Fruit fly (Drosophila melanogaster) whole organism, wandering third instar larva: Measurements from ENCODE around the gene CG17027.

Source experiments
- Abd-B ChIP-seq: fragments of >200 bp; optimal IDR thresholded peaks from 2 replicates; lab custom pipeline; 2017; ENCODE audit warnings: missing biosample characterization, missing genetic modification characterization
- CG32264 ChIP-seq: fragments of 200-800 bp; sonication (Bioruptor generic); optimal IDR thresholded peaks from 2 replicates; lab custom pipeline; 2016; ENCODE audit warnings: missing biosample characterization, missing genetic modification characterization
- CG9705 ChIP-seq: fragments of 200-800 bp; sonication (Bioruptor generic); optimal IDR thresholded peaks from 2 replicates; lab custom pipeline; 2018; ENCODE audit warnings: missing biosample characterization, mild to moderate bottlenecking, missing genetic modification characterization
- CrebA ChIP-seq: fragments of 200-800 bp; sonication (Bioruptor generic); optimal IDR thresholded peaks from 2 replicates; lab custom pipeline; 2016; ENCODE audit warnings: missing biosample characterization, mild to moderate bottlenecking, missing genetic modification characterization, borderline replicate concordance
- Dfd ChIP-seq: fragments of >200 bp; optimal IDR thresholded peaks from 2 replicates; lab custom pipeline; 2017; ENCODE audit warnings: missing biosample characterization, missing genetic modification characterization
- Dif ChIP-seq: fragments of 200-275, 200-300 bp; sonication (Bioruptor generic); optimal IDR thresholded peaks from 2 replicates; lab custom pipeline; 2018; ENCODE audit warnings: missing biosample characterization, missing genetic modification characterization; ENCODE audit not compliant: partially characterized antibody
- GATAd ChIP-seq: sonication (Bioruptor generic); optimal IDR thresholded peaks from 2 replicates; lab custom pipeline; 2016; ENCODE audit warnings: missing biosample characterization, missing genetic modification characterization
- HLH106 ChIP-seq: fragments of 200-800 bp; optimal IDR thresholded peaks from 3 replicates; lab custom pipeline; 2019; ENCODE audit warnings: missing biosample characterization, mild to moderate bottlenecking, missing genetic modification characterization, moderate library complexity
- Hnf4 ChIP-seq: fragments of 200-800 bp; sonication (Bioruptor generic); optimal IDR thresholded peaks from 2 replicates; lab custom pipeline; 2016; ENCODE audit warnings: missing biosample characterization, mild to moderate bottlenecking, missing genetic modification characterization
- Hr78 ChIP-seq: fragments of >200 bp; optimal IDR thresholded peaks from 2 replicates; lab custom pipeline; 2017; ENCODE audit warnings: missing biosample characterization, missing genetic modification characterization
- Hr83 ChIP-seq: fragments of 200-300 bp; sonication (Bioruptor generic); optimal IDR thresholded peaks from 2 replicates; lab custom pipeline; 2016; ENCODE audit warnings: missing biosample characterization, mild to moderate bottlenecking, missing genetic modification characterization, moderate library complexity; ENCODE audit not compliant: poor library complexity, severe bottlenecking
- Jra ChIP-seq: sonication (Bioruptor generic); optimal IDR thresholded peaks from 2 replicates; lab custom pipeline; 2016; ENCODE audit warnings: missing biosample characterization, missing genetic modification characterization
- Mio ChIP-seq: sonication (Bioruptor generic); optimal IDR thresholded peaks from 2 replicates; lab custom pipeline; 2016; ENCODE audit warnings: missing biosample characterization, missing genetic modification characterization
- Myc ChIP-seq: fragments of >200 bp; optimal IDR thresholded peaks from 2 replicates; lab custom pipeline; 2017
- N ChIP-seq: fragments of >200 bp; optimal IDR thresholded peaks from 2 replicates; lab custom pipeline; 2018; ENCODE audit warnings: missing biosample characterization, missing external identifiers, missing genetic modification characterization
- OdsH ChIP-seq: fragments of 200-800 bp; sonication (Bioruptor generic); optimal IDR thresholded peaks from 2 replicates; lab custom pipeline; 2016; ENCODE audit warnings: missing biosample characterization, mild to moderate bottlenecking, missing genetic modification characterization
- Rel ChIP-seq, 2 experiments: fragments of 200-800 bp; sonication (Bioruptor generic) in 1 of 2; optimal IDR thresholded peaks; 2 replicates in 1 of 2; 3 replicates in 1 of 2; lab custom pipeline; 2016 to 2019; ENCODE audit warnings: mild to moderate bottlenecking in 2 of 2, missing biosample characterization in 2 of 2, missing genetic modification characterization in 2 of 2, moderate library complexity in 1 of 2
- Sp1 ChIP-seq: fragments of 200-800 bp; sonication (Bioruptor generic); optimal IDR thresholded peaks from 3 replicates; lab custom pipeline; 2019; ENCODE audit warnings: missing biosample characterization, mild to moderate bottlenecking, missing genetic modification characterization, moderate library complexity
- Vsx2 ChIP-seq: fragments of 200-300, 225-300 bp; sonication (Bioruptor generic); optimal IDR thresholded peaks from 2 replicates; lab custom pipeline; 2018; ENCODE audit warnings: missing biosample characterization, missing genetic modification characterization; ENCODE audit not compliant: partially characterized antibody
- br ChIP-seq: fragments of 200-800 bp; sonication (Bioruptor generic); optimal IDR thresholded peaks from 2 replicates; lab custom pipeline; 2016; ENCODE audit warnings: missing biosample characterization, missing genetic modification characterization
- brk ChIP-seq: fragments of 200-800 bp; sonication (Bioruptor generic); optimal IDR thresholded peaks from 2 replicates; lab custom pipeline; 2016; ENCODE audit warnings: missing biosample characterization, mild to moderate bottlenecking, missing genetic modification characterization
- dl ChIP-seq, 2 experiments: fragments of 175-275, 200-275 bp in 1 of 2; fragments of 200-275 bp in 1 of 2; sonication (Bioruptor generic); optimal IDR thresholded peaks; lab custom pipeline; 2018; ENCODE audit warnings: mild to moderate bottlenecking in 2 of 2, missing biosample characterization in 2 of 2, missing genetic modification characterization in 2 of 2, moderate library complexity in 2 of 2; ENCODE audit not compliant: partially characterized antibody in 2 of 2, insufficient read depth in 1 of 2
- dmrt93B ChIP-seq: fragments of 200-800 bp; sonication (Bioruptor generic); optimal IDR thresholded peaks from 2 replicates; lab custom pipeline; 2018; ENCODE audit warnings: missing biosample characterization, mild to moderate bottlenecking, missing genetic modification characterization
- dsf ChIP-seq: sonication (Bioruptor generic); optimal IDR thresholded peaks from 2 replicates; lab custom pipeline; 2016; ENCODE audit warnings: missing biosample characterization, missing genetic modification characterization, borderline replicate concordance
- ey ChIP-seq: fragments of 200-800 bp; sonication (Bioruptor generic); optimal IDR thresholded peaks from 2 replicates; lab custom pipeline; 2016; ENCODE audit warnings: missing biosample characterization, missing genetic modification characterization
- foxo ChIP-seq, 2 experiments: fragments of 200-800 bp; sonication (Bioruptor generic); optimal IDR thresholded peaks; 2 replicates in 1 of 2; 3 replicates in 1 of 2; lab custom pipeline; 2016 to 2017; ENCODE audit warnings: missing biosample characterization in 2 of 2, missing genetic modification characterization in 2 of 2
- fru ChIP-seq: fragments of 200-800 bp; sonication (Bioruptor generic); optimal IDR thresholded peaks from 3 replicates; lab custom pipeline; 2016; ENCODE audit warnings: missing biosample characterization, mild to moderate bottlenecking, missing genetic modification characterization
- h ChIP-seq: fragments of 200-800 bp; sonication (Bioruptor generic); optimal IDR thresholded peaks from 3 replicates; lab custom pipeline; 2016; ENCODE audit warnings: missing biosample characterization, mild to moderate bottlenecking, missing genetic modification characterization
- jim ChIP-seq: fragments of 175-275, 200-325 bp; sonication (Bioruptor generic); optimal IDR thresholded peaks from 2 replicates; lab custom pipeline; 2016; ENCODE audit warnings: missing biosample characterization, mild to moderate bottlenecking, missing genetic modification characterization
- lola ChIP-seq: fragments of >200 bp; optimal IDR thresholded peaks from 2 replicates; lab custom pipeline; 2017; ENCODE audit warnings: missing biosample characterization, missing genetic modification characterization
- pan ChIP-seq: fragments of >200 bp; optimal IDR thresholded peaks from 2 replicates; lab custom pipeline; 2017
- psq ChIP-seq: fragments of 200-800 bp; sonication (Bioruptor generic); optimal IDR thresholded peaks from 3 replicates; lab custom pipeline; 2017; ENCODE audit warnings: missing biosample characterization, mild to moderate bottlenecking, missing genetic modification characterization, moderate library complexity
- rgr ChIP-seq: fragments of 200-800 bp; sonication (Bioruptor generic); optimal IDR thresholded peaks from 3 replicates; lab custom pipeline; 2016; ENCODE audit warnings: missing biosample characterization, mild to moderate bottlenecking, missing genetic modification characterization
- sage ChIP-seq: fragments of 200-800 bp; sonication (Bioruptor generic); optimal IDR thresholded peaks from 2 replicates; lab custom pipeline; 2016; ENCODE audit warnings: missing biosample characterization, mild to moderate bottlenecking, missing genetic modification characterization
- sv ChIP-seq: fragments of 200-800 bp; sonication (Bioruptor generic); optimal IDR thresholded peaks from 3 replicates; lab custom pipeline; 2016; ENCODE audit warnings: missing biosample characterization, missing genetic modification characterization
- tai ChIP-seq: sonication (Bioruptor generic); optimal IDR thresholded peaks from 2 replicates; lab custom pipeline; 2016; ENCODE audit warnings: missing biosample characterization, missing genetic modification characterization
- usp ChIP-seq: fragments of >200 bp; optimal IDR thresholded peaks from 2 replicates; lab custom pipeline; 2017; ENCODE audit warnings: missing biosample characterization, missing genetic modification characterization
- woc ChIP-seq: sonication (Bioruptor generic); optimal IDR thresholded peaks from 2 replicates; lab custom pipeline; 2016; ENCODE audit warnings: missing biosample characterization, mild to moderate bottlenecking, missing genetic modification characterization

Gene CG17027

DNA sequence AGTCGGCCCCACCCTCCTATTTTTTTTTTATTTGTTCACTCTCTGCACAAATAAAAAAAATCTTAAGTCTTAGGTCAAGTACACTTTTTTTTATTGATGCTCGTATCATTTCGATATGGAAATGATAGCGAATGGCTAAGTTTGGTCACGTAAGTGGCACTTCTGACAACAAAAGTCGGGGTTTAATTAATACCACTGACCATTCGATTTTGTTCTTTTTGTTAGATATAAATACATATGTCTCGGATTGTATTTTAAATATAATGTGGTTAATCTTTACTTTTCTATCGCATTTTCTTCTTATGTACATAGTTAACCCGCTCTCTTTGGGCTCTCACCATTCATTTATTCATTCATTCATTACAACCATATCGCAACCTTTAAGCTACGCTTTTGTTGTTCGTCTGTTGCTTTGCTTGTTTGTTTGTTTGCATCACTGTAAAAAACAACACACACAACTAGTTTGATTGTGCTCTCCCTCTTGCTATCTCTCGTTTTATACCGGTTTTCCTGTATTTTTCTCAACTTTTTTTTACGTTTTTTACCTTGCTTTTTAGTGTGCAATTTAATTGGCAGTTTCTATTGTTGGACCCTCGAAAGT lies 22.3 kb downstream of the CG17027 start:
- no peak for TF ChIP-seq foxo (GFP tag; optimal IDR thresholded peaks at IDR 0.05; lab: Kevin White, UChicago)
- no peak for TF ChIP-seq Vsx2 (GFP tag; lab: Kevin White, UChicago)
- TF ChIP-seq h (GFP tag; lab: Kevin White, UChicago) = no peak
- no peak for TF ChIP-seq Dfd
- TF ChIP-seq br (GFP tag; lab: Kevin White, UChicago) = no peak
- TF ChIP-seq pan (lab: Kevin White, UChicago) = no peak
- no peak for TF ChIP-seq Myc (lab: Kevin White, UChicago)
- no peak for TF ChIP-seq dmrt93B (GFP tag; lab: Kevin White, UChicago)
- no peak for TF ChIP-seq Rel (GFP tag; optimal IDR thresholded peaks at IDR 0.05; lab: Kevin White, UChicago)
- no peak for TF ChIP-seq Rel (tag; optimal IDR thresholded peaks at IDR 0.05; lab: Kevin White, UChicago)
- TF ChIP-seq lola (GFP tag; lab: Kevin White, UChicago) = no peak
- no peak for TF ChIP-seq sv (GFP tag; lab: Kevin White, UChicago)
- TF ChIP-seq Mio (GFP tag; lab: Kevin White, UChicago) = no peak
- TF ChIP-seq ey (GFP tag; lab: Kevin White, UChicago) = no peak
- peak; percentile 34 for TF ChIP-seq fru (GFP tag; lab: Kevin White, UChicago)
- no peak for TF ChIP-seq woc (GFP tag; lab: Kevin White, UChicago)
- TF ChIP-seq N (GFP tag; lab: Kevin White, UChicago) = no peak
- TF ChIP-seq HLH106 (tag; lab: Kevin White, UChicago) = no peak
- TF ChIP-seq CG9705 = no peak
- TF ChIP-seq brk (GFP tag; lab: Kevin White, UChicago) = no peak
- TF ChIP-seq psq = peak; percentile 12
- TF ChIP-seq CrebA (GFP tag; lab: Kevin White, UChicago) = peak; percentile 11
- no peak for TF ChIP-seq GATAd (GFP tag; lab: Kevin White, UChicago)

DNA sequence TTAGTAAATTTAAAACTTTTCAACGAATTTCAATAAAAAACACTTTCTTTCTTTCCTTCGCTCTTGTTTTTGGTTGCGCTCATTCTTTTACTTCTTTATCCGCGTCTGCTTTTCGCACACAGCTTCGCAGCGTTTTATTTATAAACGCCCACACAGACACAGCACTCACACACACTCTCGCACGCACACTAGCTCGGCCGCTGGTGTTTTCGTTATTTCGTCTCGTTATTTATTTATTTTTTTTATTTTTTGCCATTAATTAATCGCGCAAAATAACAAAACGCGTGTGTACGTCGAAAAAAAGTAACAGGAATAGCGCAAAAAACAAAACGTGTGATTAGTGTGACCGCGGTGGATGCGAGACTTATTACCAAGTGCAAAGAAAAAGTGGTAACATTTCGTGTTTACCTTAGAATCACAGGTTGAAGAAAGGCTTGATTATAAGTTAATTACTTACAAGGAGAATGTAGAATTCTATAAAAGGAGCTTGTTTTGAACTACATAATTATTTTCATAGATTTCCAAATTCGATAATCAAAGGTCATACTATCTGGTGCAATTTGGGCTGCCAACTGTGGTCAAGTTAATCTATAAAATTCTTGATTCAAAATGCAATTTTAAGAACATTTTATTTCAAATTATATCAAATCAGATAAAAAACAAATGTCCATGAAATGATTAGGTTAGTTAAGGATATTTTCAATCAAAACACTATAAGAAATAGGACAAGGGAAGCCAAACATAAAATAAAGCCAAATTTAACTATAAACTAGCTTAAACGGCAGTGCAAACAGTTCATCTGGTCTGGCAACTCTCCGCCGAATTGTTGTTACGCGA lies 24.7 kb downstream of the CG17027 start, which contains the start of the genes hzg and mRpS31:
Gene hzg (minus strand): TSS at position 336 of the 837 bp plus-strand sequence.
Gene mRpS31 (plus strand): TSS at position 793 of the 837 bp plus-strand sequence.
- TF ChIP-seq Vsx2 (GFP tag; lab: Kevin White, UChicago) = no peak
- TF ChIP-seq ey (GFP tag; lab: Kevin White, UChicago) = peak; percentile 57
- no peak for TF ChIP-seq Hr78 (GFP tag; lab: Kevin White, UChicago)
- no peak for TF ChIP-seq dl (GFP tag; optimal IDR thresholded peaks at IDR 0.05; lab: Kevin White, UChicago; ENCODE audit: insufficient read depth in 1 of 2, partially characterized antibody in 2 of 2)
- peak; percentile 31 for TF ChIP-seq Jra (GFP tag; lab: Kevin White, UChicago)
- peak; percentile 97 for TF ChIP-seq psq
- TF ChIP-seq Hnf4 (GFP tag; lab: Kevin White, UChicago) = peak; percentile 59
- peak; percentile 10 for TF ChIP-seq sage
- TF ChIP-seq CG9705 = peak; percentile 10
- TF ChIP-seq Myc (lab: Kevin White, UChicago) = peak; percentile 93
- peak; percentile 5 for TF ChIP-seq br (GFP tag; lab: Kevin White, UChicago)
- no peak for TF ChIP-seq jim (GFP tag; lab: Kevin White, UChicago)
- TF ChIP-seq lola (GFP tag; lab: Kevin White, UChicago) = no peak
- TF ChIP-seq woc (GFP tag; lab: Kevin White, UChicago) = peak; percentile 61
- no peak for TF ChIP-seq Dif (GFP tag; lab: Kevin White, UChicago)
- TF ChIP-seq Sp1 (GFP tag; lab: Kevin White, UChicago) = peak; percentile 69
- no peak for TF ChIP-seq Mio (GFP tag; lab: Kevin White, UChicago)
- TF ChIP-seq CG32264 (GFP tag; lab: Kevin White, UChicago) = no peak
- no peak for TF ChIP-seq tai (GFP tag; lab: Kevin White, UChicago)
- TF ChIP-seq CrebA (GFP tag; lab: Kevin White, UChicago) = no peak
- TF ChIP-seq foxo (GFP tag; optimal IDR thresholded peaks at IDR 0.05; lab: Kevin White, UChicago) = peak; percentile 39 to 63
- TF ChIP-seq Hr83 (GFP tag; lab: Kevin White, UChicago) = peak; percentile 28
- peak; percentile 51 for TF ChIP-seq OdsH (GFP tag; lab: Kevin White, UChicago)
- TF ChIP-seq brk (GFP tag; lab: Kevin White, UChicago) = no peak
- TF ChIP-seq Rel (GFP tag; optimal IDR thresholded peaks at IDR 0.05; lab: Kevin White, UChicago) = peak; percentile 25
- TF ChIP-seq Rel (tag; optimal IDR thresholded peaks at IDR 0.05; lab: Kevin White, UChicago) = peak; percentile 88
- peak; percentile 33 for TF ChIP-seq dsf
- TF ChIP-seq dmrt93B (GFP tag; lab: Kevin White, UChicago) = peak; percentile 4
- no peak for TF ChIP-seq pan (lab: Kevin White, UChicago)
- TF ChIP-seq fru (GFP tag; lab: Kevin White, UChicago) = peak; percentile 45
- peak; percentile 38 for TF ChIP-seq rgr (GFP tag; lab: Kevin White, UChicago)
- no peak for TF ChIP-seq Dfd
- TF ChIP-seq N (GFP tag; lab: Kevin White, UChicago) = no peak
- peak; percentile 37 for TF ChIP-seq sv (GFP tag; lab: Kevin White, UChicago)
- peak; percentile 74 for TF ChIP-seq HLH106 (tag; lab: Kevin White, UChicago)
- no peak for TF ChIP-seq usp (GFP tag; lab: Kevin White, UChicago)
- no peak for TF ChIP-seq GATAd (GFP tag; lab: Kevin White, UChicago)
- TF ChIP-seq h (GFP tag; lab: Kevin White, UChicago) = peak; percentile 52
- TF ChIP-seq Abd-B (GFP tag; lab: Kevin White, UChicago) = no peak
